Worm (Caenorhabditis elegans) whole organism, L4 larva: Measurements from ENCODE around the gene ipla-7.

Experiments used
- R02D3.7 ChIP-seq: fragments of 150-350 bp; sonication (generic microtip); optimal IDR thresholded peaks from 3 replicates; lab custom pipeline; 2014; ENCODE audit warnings: missing biosample characterization, missing genetic modification characterization
- Y105C5A.15 ChIP-seq: fragments of 200-800 bp; sonication (Bioruptor generic); IDR thresholded peaks from 2 replicates; pipeline ENCODE4 v1.3.6; 2022; ENCODE audit warnings: missing genetic modification characterization, missing compliant biosample characterization
- ZK546.5 ChIP-seq, 2 experiments: sonication (generic microtip); optimal IDR thresholded peaks; 2 replicates each; lab custom pipeline; 2017; ENCODE audit warnings: missing biosample characterization in 2 of 2, missing genetic modification characterization in 2 of 2
- arid-1 ChIP-seq: fragments of 200-800 bp; sonication (Bioruptor generic); conservative IDR thresholded peaks from 2 replicates; pipeline ENCODE4 v1.3.6; 2022; ENCODE audit warnings: missing genetic modification reagents, missing genetic modification characterization, missing compliant biosample characterization
- attf-4 ChIP-seq: sonication (generic microtip); optimal IDR thresholded peaks from 3 replicates; lab custom pipeline; 2017; ENCODE audit warnings: missing biosample characterization, missing genetic modification characterization
- ceh-20 ChIP-seq: fragments of 200-800 bp; sonication (Bioruptor generic); IDR thresholded peaks from 2 replicates; pipeline ENCODE4 v1.3.6; 2022; ENCODE audit warnings: missing genetic modification reagents, missing genetic modification characterization, missing compliant biosample characterization
- ceh-44 ChIP-seq: fragments of 200-800 bp; sonication (Bioruptor generic); IDR thresholded peaks from 2 replicates; pipeline ENCODE4 v1.3.6; 2022; ENCODE audit warnings: missing genetic modification reagents, missing genetic modification characterization, missing compliant biosample characterization
- ceh-62 ChIP-seq: sonication (generic microtip); optimal IDR thresholded peaks from 2 replicates; lab custom pipeline; 2017; ENCODE audit warnings: missing biosample characterization, missing genetic modification characterization
- cey-2 ChIP-seq: sonication (generic microtip); optimal IDR thresholded peaks from 3 replicates; lab custom pipeline; 2017; ENCODE audit warnings: missing genetic modification characterization, mild to moderate bottlenecking, missing compliant biosample characterization, antibody characterized with exemption, borderline replicate concordance; ENCODE audit not compliant: insufficient read depth
- daf-12 ChIP-seq: fragments of 150-350 bp; optimal IDR thresholded peaks from 2 replicates; lab custom pipeline; 2014; ENCODE audit warnings: missing biosample characterization, missing genetic modification reagents, missing genetic modification characterization
- daf-16 ChIP-seq, 3 experiments: sonication (generic microtip); optimal IDR thresholded peaks; 2 replicates each; lab custom pipeline; 2016 to 2017; ENCODE audit warnings: missing genetic modification characterization in 3 of 3, missing genetic modification reagents in 3 of 3, mild to moderate bottlenecking in 2 of 3, missing compliant biosample characterization in 2 of 3, missing biosample characterization in 1 of 3, moderate library complexity in 1 of 3
- daf-8 ChIP-seq: fragments of 200-800 bp; sonication (Bioruptor generic); IDR thresholded peaks from 2 replicates; pipeline ENCODE4 v1.3.6; 2022; ENCODE audit warnings: missing genetic modification characterization, missing compliant biosample characterization
- dmd-6 ChIP-seq: fragments of 200-800 bp; sonication (Bioruptor generic); IDR thresholded peaks from 2 replicates; pipeline ENCODE4 v1.3.6; 2022; ENCODE audit warnings: missing genetic modification reagents, missing genetic modification characterization, missing compliant biosample characterization
- dpl-1 ChIP-seq: fragments of 150-350 bp; optimal IDR thresholded peaks from 2 replicates; lab custom pipeline; 2014; ENCODE audit warnings: missing biosample characterization, missing genetic modification reagents, missing genetic modification characterization
- egl-43 ChIP-seq: fragments of 200-800 bp; sonication (Bioruptor generic); IDR thresholded peaks from 2 replicates; pipeline ENCODE4 v1.3.6; 2022; ENCODE audit warnings: missing genetic modification reagents, missing genetic modification characterization, missing compliant biosample characterization
- gei-8 ChIP-seq: fragments of 200-800 bp; sonication (Bioruptor generic); optimal IDR thresholded peaks from 2 replicates; lab custom pipeline; 2018; ENCODE audit warnings: mild to moderate bottlenecking, missing genetic modification characterization, missing compliant biosample characterization
- hif-1 ChIP-seq, 2 experiments: sonication (generic microtip); optimal IDR thresholded peaks; 2 replicates each; lab custom pipeline; 2016 to 2017; ENCODE audit warnings: missing compliant biosample characterization in 2 of 2, missing genetic modification characterization in 2 of 2, missing genetic modification reagents in 2 of 2, missing genotype in 2 of 2, mild to moderate bottlenecking in 1 of 2
- hlh-11 ChIP-seq: fragments of 200-800 bp; sonication (Bioruptor generic); optimal IDR thresholded peaks from 2 replicates; lab custom pipeline; 2018; ENCODE audit warnings: mild to moderate bottlenecking, missing genetic modification characterization, missing compliant biosample characterization
- hmg-1.1 ChIP-seq: fragments of 200-800 bp; sonication (Bioruptor generic); IDR thresholded peaks from 2 replicates; pipeline ENCODE4 v1.3.6; 2022; ENCODE audit warnings: missing genetic modification reagents, missing genetic modification characterization, missing compliant biosample characterization
- lim-7 ChIP-seq: fragments of 200-800 bp; sonication (Bioruptor generic); IDR thresholded peaks from 2 replicates; pipeline ENCODE4 v1.3.6; 2022; ENCODE audit warnings: missing genetic modification characterization, missing compliant biosample characterization
- lin-15B ChIP-seq: fragments of 150-350 bp; sonication (generic microtip); optimal IDR thresholded peaks from 3 replicates; lab custom pipeline; 2014; ENCODE audit warnings: missing biosample characterization, missing genetic modification characterization
- lin-29 ChIP-seq: fragments of 200-800 bp; sonication (Bioruptor generic); IDR thresholded peaks from 2 replicates; pipeline ENCODE4 v1.3.6; 2022; ENCODE audit warnings: missing genetic modification reagents, missing genetic modification characterization, missing compliant biosample characterization
- lin-38 ChIP-seq: fragments of 200-800 bp; sonication (Bioruptor generic); IDR thresholded peaks from 2 replicates; pipeline ENCODE4 v1.3.6; 2022; ENCODE audit warnings: missing genetic modification reagents, missing genetic modification characterization, missing compliant biosample characterization
- lin-39 ChIP-seq: fragments of 150-350 bp; optimal IDR thresholded peaks from 2 replicates; lab custom pipeline; 2014; ENCODE audit warnings: missing biosample characterization, missing genetic modification reagents, missing genetic modification characterization
- mes-2 ChIP-seq: sonication (generic microtip); optimal IDR thresholded peaks from 2 replicates; lab custom pipeline; 2016; ENCODE audit warnings: missing genotype, mild to moderate bottlenecking, missing genetic modification characterization, missing compliant biosample characterization; ENCODE audit not compliant: poor library complexity, severe bottlenecking
- mxl-2 ChIP-seq: fragments of 200-800 bp; sonication (Bioruptor generic); conservative IDR thresholded peaks from 2 replicates; pipeline ENCODE4 v1.3.6; 2022; ENCODE audit warnings: missing genetic modification reagents, missing genetic modification characterization, missing compliant biosample characterization
- nhr-102 ChIP-seq: sonication (generic microtip); optimal IDR thresholded peaks from 2 replicates; lab custom pipeline; 2016; ENCODE audit warnings: mild to moderate bottlenecking, missing genetic modification characterization, moderate library complexity, missing compliant biosample characterization
- nhr-11 ChIP-seq: fragments of 150-350 bp; optimal IDR thresholded peaks from 2 replicates; lab custom pipeline; 2014; ENCODE audit warnings: missing biosample characterization, missing genetic modification characterization
- nhr-111 ChIP-seq: fragments of 200-800 bp; sonication (Bioruptor generic); optimal IDR thresholded peaks from 2 replicates; lab custom pipeline; 2018; ENCODE audit warnings: mild to moderate bottlenecking, missing genetic modification characterization, missing compliant biosample characterization
- nhr-25 ChIP-seq: sonication (generic microtip); optimal IDR thresholded peaks from 2 replicates; lab custom pipeline; 2017; ENCODE audit warnings: missing genetic modification characterization, mild to moderate bottlenecking, missing compliant biosample characterization, antibody characterized with exemption, moderate library complexity, borderline replicate concordance; ENCODE audit not compliant: insufficient read depth
- nhr-42 ChIP-seq: fragments of 200-800 bp; sonication (Bioruptor generic); IDR thresholded peaks from 2 replicates; pipeline ENCODE4 v1.3.6; 2022; ENCODE audit warnings: missing genetic modification characterization, missing compliant biosample characterization
- nhr-6 ChIP-seq: fragments of 150-350 bp; optimal IDR thresholded peaks from 2 replicates; lab custom pipeline; 2014; ENCODE audit warnings: missing biosample characterization, missing genetic modification characterization
- nhr-77 ChIP-seq: fragments of 150-350 bp; optimal IDR thresholded peaks from 2 replicates; lab custom pipeline; 2014; ENCODE audit warnings: missing biosample characterization, missing genetic modification characterization
- pha-4 ChIP-seq, 2 experiments: fragments of 150-350 bp in 1 of 2; fragments of 200-800 bp in 1 of 2; sonication (Bioruptor generic) in 1 of 2; IDR thresholded peaks in 1 of 2; optimal IDR thresholded peaks in 1 of 2; 2 replicates each; pipeline versions ENCODE4 v1.3.6 to Lab custom; 2014 to 2022; ENCODE audit warnings: missing genetic modification characterization in 2 of 2, missing genetic modification reagents in 2 of 2, missing biosample characterization in 1 of 2, missing compliant biosample characterization in 1 of 2
- php-3 ChIP-seq: fragments of 200-800 bp; sonication (Bioruptor generic); IDR thresholded peaks from 2 replicates; pipeline ENCODE4 v1.3.6; 2022; ENCODE audit warnings: missing genetic modification reagents, missing genetic modification characterization, missing compliant biosample characterization
- rbr-2 ChIP-seq: sonication (generic microtip); optimal IDR thresholded peaks from 2 replicates; lab custom pipeline; 2016; ENCODE audit warnings: missing genotype, missing genetic modification characterization, missing compliant biosample characterization
- skn-1 ChIP-seq: fragments of 150-350 bp; optimal IDR thresholded peaks from 2 replicates; lab custom pipeline; 2014; ENCODE audit warnings: missing biosample characterization, missing genetic modification characterization
- snpc-1.2 ChIP-seq: fragments of 200-800 bp; sonication (Bioruptor generic); IDR thresholded peaks from 2 replicates; pipeline ENCODE4 v1.3.6; 2022; ENCODE audit warnings: missing genetic modification reagents, missing genetic modification characterization, missing compliant biosample characterization
- spr-1 ChIP-seq: sonication (generic microtip); optimal IDR thresholded peaks from 2 replicates; lab custom pipeline; 2016; ENCODE audit warnings: mild to moderate bottlenecking, missing genetic modification characterization, missing compliant biosample characterization
- spr-3 ChIP-seq: fragments of 200-800 bp; sonication (Bioruptor generic); optimal IDR thresholded peaks from 2 replicates; lab custom pipeline; 2018; ENCODE audit warnings: mild to moderate bottlenecking, missing genetic modification characterization, missing compliant biosample characterization
- tag-97 ChIP-seq: fragments of 200-800 bp; sonication (Bioruptor generic); IDR thresholded peaks from 2 replicates; pipeline ENCODE4 v1.3.6; 2022; ENCODE audit warnings: missing genetic modification characterization, missing compliant biosample characterization
- unc-130 ChIP-seq: sonication (generic microtip); optimal IDR thresholded peaks from 2 replicates; lab custom pipeline; 2016; ENCODE audit warnings: missing genetic modification reagents, missing genetic modification characterization, missing compliant biosample characterization
- unc-39 ChIP-seq: sonication (generic microtip); optimal IDR thresholded peaks from 2 replicates; lab custom pipeline; 2017; ENCODE audit warnings: missing biosample characterization, missing genetic modification characterization
- zag-1 ChIP-seq: fragments of 150-350 bp; optimal IDR thresholded peaks from 2 replicates; lab custom pipeline; 2014; ENCODE audit warnings: missing biosample characterization, missing genetic modification characterization
- zip-11 ChIP-seq: fragments of 200-800 bp; sonication (Bioruptor generic); IDR thresholded peaks from 2 replicates; pipeline ENCODE4 v1.3.6; 2022; ENCODE audit warnings: missing genetic modification characterization, missing compliant biosample characterization
- ztf-11 ChIP-seq: fragments of 150-350 bp; optimal IDR thresholded peaks from 2 replicates; lab custom pipeline; 2014; ENCODE audit warnings: missing biosample characterization, missing genetic modification characterization

ipla-7 gene

ce11 chrIV:10089777-10090176 lies 27.1 kb upstream of the ipla-7 start, which contains the start of gene ttr-39:
Gene ttr-39 (minus strand): TSS chrIV:10089877.
- TF ChIP-seq hmg-1.1 = no peak
- no peak for TF ChIP-seq lin-39 (tag; lab: Kevin White, UChicago)
- TF ChIP-seq zag-1 = no peak
- TF ChIP-seq skn-1 (tag; lab: Kevin White, UChicago) = no peak
- no peak for TF ChIP-seq unc-39 (tag; lab: Kevin White, UChicago)
- no peak for TF ChIP-seq Y105C5A.15 (GFP tag; lab: Robert Waterston, UW)
- no peak for TF ChIP-seq daf-8 (GFP tag; lab: Robert Waterston, UW)
- no peak for TF ChIP-seq nhr-25
- TF ChIP-seq, all 104 proteins: peak for 0

- TF ChIP-seq ZK546.5 (tag; optimal IDR thresholded peaks at IDR 0.05; lab: Kevin White, UChicago) = no peak
- TF ChIP-seq hmg-1.1 = no peak; the same call in 1 of the 2 replicates
- no peak for TF ChIP-seq nhr-111 (GFP tag; lab: Kevin White, UChicago)
- peak; percentile 55; the same call in 1 of the 2 replicates for TF ChIP-seq snpc-1.2 (GFP tag; lab: Robert Waterston, UW)
- TF ChIP-seq php-3 (GFP tag; lab: Robert Waterston, UW) = no peak
- TF ChIP-seq hif-1 (tag; optimal IDR thresholded peaks at IDR 0.05; lab: Kevin White, UChicago) = no peak
- TF ChIP-seq skn-1 (tag; lab: Kevin White, UChicago) = no peak
- TF ChIP-seq egl-43 (GFP tag; lab: Robert Waterston, UW) = no peak
- TF ChIP-seq spr-1 (tag; lab: Kevin White, UChicago) = no peak
- no peak for TF ChIP-seq tag-97 (GFP tag; lab: Robert Waterston, UW)
- peak; percentile 82 for TF ChIP-seq nhr-6 (tag; lab: Kevin White, UChicago)
- peak; percentile 35 for TF ChIP-seq nhr-11
- no peak for TF ChIP-seq gei-8 (GFP tag; lab: Kevin White, UChicago)
- peak; percentile 95 for TF ChIP-seq mes-2
- no peak for TF ChIP-seq pha-4 (GFP tag; IDR thresholded peaks at IDR 0.05; lab: Robert Waterston, UW)
- TF ChIP-seq pha-4 (tag; optimal IDR thresholded peaks at IDR 0.05; lab: Kevin White, UChicago) = peak; percentile 76
- TF ChIP-seq attf-4 (tag; lab: Kevin White, UChicago) = no peak
- TF ChIP-seq daf-12 (tag; lab: Kevin White, UChicago) = no peak
- no peak for TF ChIP-seq nhr-102 (tag; lab: Kevin White, UChicago)
- TF ChIP-seq lim-7 = no peak
- peak; percentile 82 for TF ChIP-seq dpl-1 (GFP tag; lab: Kevin White, UChicago)
- TF ChIP-seq cey-2 (tag; lab: Kevin White, UChicago) = no peak
- no peak for TF ChIP-seq arid-1 (GFP tag; lab: Robert Waterston, UW)
- peak; percentile 82 for TF ChIP-seq unc-130 (GFP tag; lab: Kevin White, UChicago)
- TF ChIP-seq lin-29 (GFP tag; lab: Robert Waterston, UW) = no peak
- no peak for TF ChIP-seq zip-11
- TF ChIP-seq R02D3.7 (tag; lab: Kevin White, UChicago) = no peak
- TF ChIP-seq mxl-2 (GFP tag; lab: Robert Waterston, UW) = no peak
- no peak for TF ChIP-seq ceh-20 (GFP tag; lab: Robert Waterston, UW)
- no peak for TF ChIP-seq ceh-44 (GFP tag; lab: Robert Waterston, UW)
- no peak for TF ChIP-seq nhr-42
- TF ChIP-seq dmd-6 (GFP tag; lab: Robert Waterston, UW) = no peak
- TF ChIP-seq daf-16 (GFP tag; optimal IDR thresholded peaks at IDR 0.05; lab: Kevin White, UChicago) = no peak
- no peak for TF ChIP-seq daf-16 (tag; optimal IDR thresholded peaks at IDR 0.05; lab: Kevin White, UChicago)
- no peak for TF ChIP-seq ztf-11 (tag; lab: Kevin White, UChicago)
- TF ChIP-seq zag-1 = no peak
- TF ChIP-seq ceh-62 = no peak
- TF ChIP-seq lin-15B (tag; lab: Kevin White, UChicago) = no peak
- TF ChIP-seq spr-3 (GFP tag; lab: Kevin White, UChicago) = no peak
- peak; percentile 19 for TF ChIP-seq hlh-11 (tag; lab: Kevin White, UChicago)
- TF ChIP-seq rbr-2 (tag; lab: Kevin White, UChicago) = peak; percentile 43
- TF ChIP-seq lin-38 (GFP tag; lab: Robert Waterston, UW) = peak; percentile 94
- no peak for TF ChIP-seq nhr-77 (tag; lab: Kevin White, UChicago)
These were observed 22.9 kb upstream of the ipla-7 start, which contains the start of the genes col-2 and ndc-80 for ce11 chrIV:10085401-10086187. Gene col-2 (minus strand): TSS chrIV:10085451. Gene ndc-80 (plus strand): TSS chrIV:10086137.
